Worm (Caenorhabditis elegans) whole organism, dauer: ENCODE results near the gene Y62H9A.12.

Experiments used
- unc-62 ChIP-seq: sonication (generic microtip); optimal IDR thresholded peaks from 2 replicates; lab custom pipeline; 2017; ENCODE audit warnings: missing biosample characterization, missing genetic modification reagents, missing genetic modification characterization

Gene Y62H9A.12

ce11 chrX:11908226-11908625 is 5.7 kb upstream of the Y62H9A.12 start:
- TF ChIP-seq unc-62 (GFP tag; lab: Kevin White, UChicago) = no peak

- TF ChIP-seq unc-62 (GFP tag; lab: Kevin White, UChicago) = no peak
Observed at ce11 chrX:11909168-11909567, 4.8 kb upstream of the Y62H9A.12 start.

- TF ChIP-seq unc-62 (GFP tag; lab: Kevin White, UChicago) = no peak
Observed at ce11 chrX:11910046-11910445, 3.9 kb upstream of the Y62H9A.12 start, which contains the start of gene Y62H9A.15. Gene Y62H9A.15, minus strand, starts transcription at chrX:11910145.

- TF ChIP-seq unc-62 (GFP tag; lab: Kevin White, UChicago) = no peak
Observed at ce11 chrX:11916705-11917104, 2.8 kb downstream of the Y62H9A.12 start, which contains the start of gene Y62H9A.13. Gene Y62H9A.13, plus strand, starts transcription at chrX:11917005.

- no peak for TF ChIP-seq unc-62 (GFP tag; lab: Kevin White, UChicago)
Observed at ce11 chrX:11917994-11918393, 4.1 kb downstream of the Y62H9A.12 start, which contains the start of gene Y62H9A.16. Gene Y62H9A.16, plus strand, starts transcription at chrX:11918294.

ce11 chrX:11920723-11921283 is 6.9 kb downstream of the Y62H9A.12 start, which contains the start of gene Y62H9A.14:
Gene Y62H9A.14, plus strand, starts transcription at chrX:11921233.
- TF ChIP-seq unc-62 (GFP tag; lab: Kevin White, UChicago) = no peak

- no peak for TF ChIP-seq unc-62 (GFP tag; lab: Kevin White, UChicago)
Observed at ce11 chrX:11924158-11924557, 10.2 kb downstream of the Y62H9A.12 start, which contains the start of gene F55G7.1. Gene F55G7.1, plus strand, starts transcription at chrX:11924433.

ce11 chrX:11925243-11925642 is 11.3 kb downstream of the Y62H9A.12 start:
- TF ChIP-seq unc-62 (GFP tag; lab: Kevin White, UChicago) = no peak

- no peak for TF ChIP-seq unc-62 (GFP tag; lab: Kevin White, UChicago)
Observed at ce11 chrX:11927585-11927984, 13.7 kb downstream of the Y62H9A.12 start, which contains the start of gene F55G7.4. Gene F55G7.4, plus strand, starts transcription at chrX:11927885.

ce11 chrX:11931559-11931958 is 17.6 kb downstream of the Y62H9A.12 start, which contains the start of gene dot-1.4:
Gene dot-1.4, minus strand, starts transcription at chrX:11931659.
- TF ChIP-seq unc-62 (GFP tag; lab: Kevin White, UChicago) = no peak

ce11 chrX:11933547-11933946 is 19.6 kb downstream of the Y62H9A.12 start:
- no peak for TF ChIP-seq unc-62 (GFP tag; lab: Kevin White, UChicago)

- no peak for TF ChIP-seq unc-62 (GFP tag; lab: Kevin White, UChicago)
Observed at ce11 chrX:11934933-11935332, 21.0 kb downstream of the Y62H9A.12 start.

ce11 chrX:11937343-11937935 is 23.5 kb downstream of the Y62H9A.12 start:
- TF ChIP-seq unc-62 (GFP tag; lab: Kevin White, UChicago) = peak; percentile 32

ce11 chrX:11938826-11939225 is 24.9 kb downstream of the Y62H9A.12 start, which contains the start of gene F55G7.5:
Gene F55G7.5, minus strand, starts transcription at chrX:11938926.
- no peak for TF ChIP-seq unc-62 (GFP tag; lab: Kevin White, UChicago)

- TF ChIP-seq unc-62 (GFP tag; lab: Kevin White, UChicago) = no peak
Observed at ce11 chrX:11941951-11942350, 28.0 kb downstream of the Y62H9A.12 start, which contains the start of gene F55G7.3. Gene F55G7.3, minus strand, starts transcription at chrX:11942051.

- no peak for TF ChIP-seq unc-62 (GFP tag; lab: Kevin White, UChicago)
Observed at ce11 chrX:11946788-11947463, 33.0 kb downstream of the Y62H9A.12 start, which contains the start of gene nfya-1. Gene nfya-1, minus strand, starts transcription at chrX:11946838.
